Fruit fly (Drosophila melanogaster) whole organism, pupa: ENCODE data around the gene CG17816.

Source experiments
- CG10348 ChIP-seq: fragments of 200-800 bp; sonication (Bioruptor generic); IDR thresholded peaks from 2 replicates; pipeline ENCODE4 v1.3.6; 2022; ENCODE audit warnings: missing biosample characterization, missing genetic modification characterization
- CG12605 ChIP-seq: fragments of 200-800 bp; sonication (Bioruptor generic); IDR thresholded peaks from 2 replicates; pipeline ENCODE4 v1.3.6; 2022; ENCODE audit warnings: missing biosample characterization, missing genetic modification characterization
- CG13204 ChIP-seq: fragments of 200-800 bp; sonication (Bioruptor generic); optimal IDR thresholded peaks from 2 replicates; lab custom pipeline; 2018; ENCODE audit warnings: missing biosample characterization, mild to moderate bottlenecking, missing genetic modification characterization, moderate library complexity
- CG14655 ChIP-seq: fragments of 200-800 bp; sonication (Bioruptor generic); optimal IDR thresholded peaks from 3 replicates; lab custom pipeline; 2017; ENCODE audit warnings: mild to moderate bottlenecking, missing biosample characterization, missing genetic modification reagents, missing genetic modification characterization
- CG15710 ChIP-seq: fragments of 200-800 bp; sonication (Bioruptor generic); optimal IDR thresholded peaks from 2 replicates; lab custom pipeline; 2018; ENCODE audit warnings: missing biosample characterization, mild to moderate bottlenecking, missing genetic modification characterization, moderate library complexity
- CG17806 ChIP-seq: fragments of 200-800 bp; sonication (Bioruptor generic); optimal IDR thresholded peaks from 2 replicates; lab custom pipeline; 2018; ENCODE audit warnings: missing biosample characterization, mild to moderate bottlenecking, missing genetic modification characterization, moderate library complexity
- CG32121 ChIP-seq: fragments of 200-800 bp; sonication (Bioruptor generic); IDR thresholded peaks from 2 replicates; pipeline ENCODE4 v1.3.6; 2022; ENCODE audit warnings: missing biosample characterization, missing genetic modification characterization
- CG34367 ChIP-seq: fragments of 200-800 bp; sonication (Bioruptor generic); optimal IDR thresholded peaks from 2 replicates; lab custom pipeline; 2018; ENCODE audit warnings: missing biosample characterization, mild to moderate bottlenecking, missing genetic modification characterization
- CG4496 ChIP-seq: fragments of 200-800 bp; sonication (Bioruptor generic); IDR thresholded peaks from 3 replicates; pipeline ENCODE4 v1.3.6; 2022; ENCODE audit warnings: missing biosample characterization, missing genetic modification characterization
- CG8159 ChIP-seq: fragments of 200-800 bp; sonication (Bioruptor generic); optimal IDR thresholded peaks from 3 replicates; lab custom pipeline; 2018; ENCODE audit warnings: missing biosample characterization, mild to moderate bottlenecking, missing genetic modification characterization, moderate library complexity
- CG8301 ChIP-seq: fragments of 200-800 bp; sonication (Bioruptor generic); optimal IDR thresholded peaks from 2 replicates; lab custom pipeline; 2018; ENCODE audit warnings: missing biosample characterization, mild to moderate bottlenecking, missing genetic modification characterization
- CG9948 ChIP-seq: fragments of 200-800 bp; sonication (Bioruptor generic); optimal IDR thresholded peaks from 2 replicates; lab custom pipeline; 2018; ENCODE audit warnings: missing biosample characterization, mild to moderate bottlenecking, missing genetic modification characterization, moderate library complexity
- D1 ChIP-seq: fragments of 200-800 bp; sonication (Bioruptor generic); optimal IDR thresholded peaks from 2 replicates; lab custom pipeline; 2018; ENCODE audit warnings: missing biosample characterization, mild to moderate bottlenecking, missing genetic modification characterization, moderate library complexity
- EcR ChIP-seq: fragments of 200-800 bp; sonication (Bioruptor generic); optimal IDR thresholded peaks from 3 replicates; lab custom pipeline; 2019; ENCODE audit warnings: missing biosample characterization, missing genetic modification characterization, mild to moderate bottlenecking, moderate library complexity, missing genetic modification reagents
- Ets98B ChIP-seq: fragments of 200-800 bp; sonication (Bioruptor generic); IDR thresholded peaks from 2 replicates; pipeline ENCODE4 v1.3.6; 2022; ENCODE audit warnings: missing biosample characterization, missing genetic modification characterization
- Pif1A ChIP-seq: fragments of 200-800 bp; sonication (Bioruptor generic); optimal IDR thresholded peaks from 3 replicates; lab custom pipeline; 2016; ENCODE audit warnings: missing biosample characterization, missing genetic modification characterization
- Pif1B ChIP-seq: fragments of 200-800 bp; sonication (Bioruptor generic); optimal IDR thresholded peaks from 3 replicates; lab custom pipeline; 2016; ENCODE audit warnings: missing biosample characterization, missing genetic modification characterization
- Snoo ChIP-seq: fragments of 200-800 bp; sonication (Bioruptor generic); optimal IDR thresholded peaks from 3 replicates; lab custom pipeline; 2017; ENCODE audit warnings: missing biosample characterization, mild to moderate bottlenecking, missing genetic modification characterization, inconsistent platforms
- fd96Ca ChIP-seq: fragments of 200-800 bp; sonication (Bioruptor generic); IDR thresholded peaks from 3 replicates; pipeline ENCODE4 v1.3.6; 2022; ENCODE audit warnings: missing biosample characterization, missing genetic modification characterization
- gl ChIP-seq: fragments of 200-800 bp; sonication (Bioruptor generic); optimal IDR thresholded peaks from 2 replicates; lab custom pipeline; 2018; ENCODE audit warnings: missing biosample characterization, mild to moderate bottlenecking, missing genetic modification characterization
- rn ChIP-seq: fragments of 200-800 bp; sonication (Bioruptor generic); IDR thresholded peaks from 2 replicates; pipeline ENCODE4 v1.3.6; 2022; ENCODE audit warnings: missing biosample characterization, missing genetic modification characterization

The CG17816 gene

dm6 chr3R:7813518-7813917, 73.0 kb downstream of the CG17816 start:
- no peak for TF ChIP-seq fd96Ca (GFP tag; lab: Robert Waterston, UW)
- no peak for TF ChIP-seq EcR (GFP tag; lab: Kevin White, UChicago)
- TF ChIP-seq CG8301: no peak
- TF ChIP-seq CG9948 (tag; lab: Kevin White, UChicago): no peak

DNA sequence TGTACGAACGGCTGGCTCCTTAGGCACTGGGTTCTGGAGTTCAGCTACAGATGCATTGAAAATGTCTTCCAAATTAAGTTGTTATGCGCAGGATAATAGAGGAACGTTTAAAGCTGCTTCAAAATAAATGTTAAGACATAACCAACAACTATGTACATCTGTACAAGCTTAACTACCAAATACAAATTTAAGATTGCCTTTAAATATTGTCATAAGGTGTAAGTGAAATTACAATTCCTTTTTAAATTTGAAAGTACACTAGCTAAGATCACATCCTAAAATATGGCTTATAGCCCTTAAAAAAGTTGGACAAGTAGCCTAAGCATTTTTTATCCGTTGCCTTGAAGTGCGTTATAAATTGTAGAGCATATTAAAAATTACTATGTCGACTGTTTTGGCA, 75.0 kb downstream of the CG17816 start, which contains the start of gene CG31473:
TSS of gene CG31473 (plus strand) at position 301 of the 400 bp plus-strand sequence.
- TF ChIP-seq CG8301 (no peak), D1 (tag; lab: Kevin White, UChicago) (no peak), CG14655 (GFP tag; lab: Kevin White, UChicago) (no peak), Snoo (tag; lab: Kevin White, UChicago) (no peak), Ets98B (GFP tag; lab: Robert Waterston, UW) (no peak), CG10348 (no peak), CG8159 (tag; lab: Kevin White, UChicago) (no peak), rn (GFP tag; lab: Robert Waterston, UW) (no peak), Pif1B (GFP tag; lab: Kevin White, UChicago) (no peak), CG15710 (tag; lab: Kevin White, UChicago) (no peak), Pif1A (GFP tag; lab: Kevin White, UChicago) (no peak), CG9948 (tag; lab: Kevin White, UChicago) (no peak), EcR (GFP tag; lab: Kevin White, UChicago) (no peak), CG34367 (no peak), CG12605 (GFP tag; lab: Robert Waterston, UW) (no peak), fd96Ca (GFP tag; lab: Robert Waterston, UW) (no peak), CG13204 (GFP tag; lab: Kevin White, UChicago) (no peak), CG4496 (GFP tag; lab: Robert Waterston, UW) (no peak)

dm6 chr3R:7809662-7810621, 76.6 kb downstream of the CG17816 start, which contains the start of the genes CG2993 and sgll:
Gene CG2993, minus strand, starts transcription at chr3R:7810014.
Gene sgll, plus strand, starts transcription at chr3R:7810532.
- TF ChIP-seq gl (tag; lab: Kevin White, UChicago) (no peak), CG8301 (no peak), D1 (tag; lab: Kevin White, UChicago) (no peak), CG8159 (tag; lab: Kevin White, UChicago) (no peak), CG17806 (tag; lab: Kevin White, UChicago) (no peak), Ets98B (GFP tag; lab: Robert Waterston, UW) (peak; percentile 5; the same call in 1 of the 2 replicates), CG15710 (tag; lab: Kevin White, UChicago) (peak; percentile 58), Pif1A (GFP tag; lab: Kevin White, UChicago) (no peak), CG14655 (GFP tag; lab: Kevin White, UChicago) (peak; percentile 56), Pif1B (GFP tag; lab: Kevin White, UChicago) (no peak), CG12605 (GFP tag; lab: Robert Waterston, UW) (no peak), CG10348 (no peak), CG34367 (peak; percentile 69), fd96Ca (GFP tag; lab: Robert Waterston, UW) (no peak), Snoo (tag; lab: Kevin White, UChicago) (peak; percentile 79), EcR (GFP tag; lab: Kevin White, UChicago) (no peak), CG13204 (GFP tag; lab: Kevin White, UChicago) (no peak), rn (GFP tag; lab: Robert Waterston, UW) (peak; percentile 66), CG9948 (tag; lab: Kevin White, UChicago) (peak; percentile 34), CG4496 (GFP tag; lab: Robert Waterston, UW) (peak; percentile 83), CG32121 (no peak)
- TF ChIP-seq, all 21 proteins: peak for 8
